Worm (Caenorhabditis elegans): ENCODE measurements around the gene dhs-23.

DNA sequence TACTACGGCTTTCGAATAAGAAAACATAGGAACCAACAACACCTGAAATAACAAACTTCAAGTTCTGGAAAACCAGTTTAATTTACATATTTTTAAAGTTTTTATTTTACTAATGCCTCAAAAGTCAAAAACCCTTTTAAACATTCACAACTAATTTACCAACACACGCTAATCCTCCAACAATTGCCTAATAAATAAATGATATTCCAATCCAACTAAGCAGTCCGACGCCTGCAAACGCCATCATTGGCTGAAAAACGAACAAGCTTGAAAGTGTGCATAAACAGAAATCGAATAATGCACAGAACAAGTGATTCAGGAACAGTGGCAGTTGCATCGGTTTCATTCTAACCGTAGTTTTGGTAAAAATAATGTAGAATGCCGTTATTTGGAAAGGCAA is 13.2 kb upstream of the dhs-23 start:
- TF ChIP-seq dpl-1 (GFP tag; optimal IDR thresholded peaks at IDR 0.05) (no peak), lin-15B (tag; optimal IDR thresholded peaks at IDR 0.05) (no peak), rbr-2 (tag; optimal IDR thresholded peaks at IDR 0.05) (no peak), nhr-11 (tag; optimal IDR thresholded peaks at IDR 0.05) (no peak), Y105C5A.15 (GFP tag; IDR thresholded peaks at IDR 0.05) (no peak), ces-1 (GFP tag; optimal IDR thresholded peaks at IDR 0.05) (no peak), lir-3 (tag; optimal IDR thresholded peaks at IDR 0.05) (no peak), snpc-4 (tag; optimal IDR thresholded peaks at IDR 0.05) (no peak), mep-1 (tag; optimal IDR thresholded peaks at IDR 0.05) (no peak), fkh-10 (GFP tag; optimal IDR thresholded peaks at IDR 0.05) (no peak), T26A8.4 (GFP tag; IDR thresholded peaks at IDR 0.05) (no peak), nhr-28 (tag; optimal IDR thresholded peaks at IDR 0.05) (no peak), nhr-102 (tag; optimal IDR thresholded peaks at IDR 0.05) (no peak), unc-39 (tag; optimal IDR thresholded peaks at IDR 0.05) (no peak)

Measured in whole organism, L4 larva.